Worm (Caenorhabditis elegans) whole organism, L1 larva: ENCODE data around the gene moe-3.

Experiments used
- C34B4.2 ChIP-seq: sonication (generic microtip); optimal IDR thresholded peaks from 2 replicates; lab custom pipeline; 2017; ENCODE audit warnings: mild to moderate bottlenecking, missing genetic modification characterization, missing compliant biosample characterization
- aly-2 ChIP-seq: fragments of 150-350 bp; optimal IDR thresholded peaks from 2 replicates; lab custom pipeline; 2014; ENCODE audit warnings: missing biosample characterization, missing genetic modification characterization
- ama-1 ChIP-seq: fragments of 150-350 bp; optimal IDR thresholded peaks from 2 replicates; lab custom pipeline; 2014
- ceh-88 ChIP-seq: fragments of 200-800 bp; sonication (Bioruptor generic); IDR thresholded peaks from 2 replicates; pipeline ENCODE4 v1.3.6; 2022; ENCODE audit warnings: missing genetic modification characterization, missing compliant biosample characterization
- ces-1 ChIP-seq: fragments of 150-350 bp; optimal IDR thresholded peaks from 2 replicates; lab custom pipeline; 2014; ENCODE audit warnings: missing biosample characterization, missing genetic modification reagents, missing genetic modification characterization
- mep-1 ChIP-seq: fragments of 150-350 bp; optimal IDR thresholded peaks from 2 replicates; lab custom pipeline; 2014; ENCODE audit warnings: missing biosample characterization, missing genetic modification characterization
- unc-130 ChIP-seq: fragments of 150-350 bp; optimal IDR thresholded peaks from 2 replicates; lab custom pipeline; 2017; ENCODE audit warnings: missing biosample characterization, missing genetic modification characterization, inconsistent platforms

DNA sequence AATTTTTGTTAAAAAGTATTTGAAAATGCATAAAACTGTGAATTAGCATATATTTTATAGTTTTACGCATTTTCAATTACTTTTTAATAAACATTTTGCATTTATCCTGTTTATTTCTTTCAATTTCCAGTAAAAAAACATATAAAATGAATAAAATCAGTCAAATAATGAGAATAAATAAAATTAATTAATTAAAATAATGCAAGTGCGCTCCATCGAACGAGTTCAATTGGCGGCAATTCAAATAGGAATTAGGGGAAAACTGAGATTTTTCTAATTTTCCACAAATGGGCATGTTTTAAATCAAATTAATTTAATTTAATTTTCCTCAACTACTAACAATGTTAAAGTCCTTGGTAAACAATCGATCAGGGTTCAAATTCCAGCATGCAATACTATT, 9.5 kb downstream of the moe-3 start:
- TF ChIP-seq mep-1 (tag; lab: Kevin White, UChicago), result no peak
- no peak for TF ChIP-seq ama-1
- TF ChIP-seq ceh-88 (GFP tag; lab: Robert Waterston, UW), result no peak
- TF ChIP-seq aly-2 (tag; lab: Kevin White, UChicago), result no peak
- TF ChIP-seq ces-1 (GFP tag; lab: Kevin White, UChicago), result no peak
- no peak for TF ChIP-seq unc-130 (tag; lab: Kevin White, UChicago)
- TF ChIP-seq C34B4.2 (tag; lab: Kevin White, UChicago), result no peak
